Worm (Caenorhabditis elegans) whole organism, L3 larva: ENCODE data around the gene F43B10.1.
A peak's percentile ranks its signal among the peaks of the same experiment; 100 is the strongest.

Source experiments
- fos-1 ChIP-seq: fragments of 150-350 bp; optimal IDR thresholded peaks from 2 replicates; lab custom pipeline; 2014; ENCODE audit warnings: missing biosample characterization, missing genetic modification characterization
- nhr-11 ChIP-seq: fragments of 150-350 bp; optimal IDR thresholded peaks from 2 replicates; lab custom pipeline; 2014; ENCODE audit warnings: missing biosample characterization, missing genetic modification characterization
- zag-1 ChIP-seq: fragments of 150-350 bp; optimal IDR thresholded peaks from 2 replicates; lab custom pipeline; 2014; ENCODE audit warnings: missing biosample characterization, missing genetic modification characterization

- peak; percentile 96 for TF ChIP-seq fos-1 (tag; lab: Kevin White, UChicago)
- TF ChIP-seq zag-1 (tag; lab: Kevin White, UChicago) = peak; percentile 89
- peak; percentile 97 for TF ChIP-seq nhr-11
Observed at ce11 chrX:16681910-16682493, 19.4 kb upstream of the F43B10.1 start.
